Fruit fly (Drosophila melanogaster): ENCODE data around the gene CG44869.

- no peak for TF ChIP-seq CTCF (optimal IDR thresholded peaks at IDR 0.05)
- TF ChIP-seq CG8478 (optimal IDR thresholded peaks at IDR 0.05): no peak
These were observed 46.2 kb downstream of the CG44869 start for dm6 chr2L:15371939-15372338.

All from S2 (cell line).